Worm (Caenorhabditis elegans) whole organism, mixed stage, embryonic: ENCODE data around the gene ida-1.

Source experiments
- ces-1 ChIP-seq: fragments of 150-350 bp; optimal IDR thresholded peaks from 2 replicates; lab custom pipeline; 2014; ENCODE audit warnings: missing biosample characterization, missing genetic modification reagents, missing genetic modification characterization
- cnd-1 ChIP-seq: fragments of 200-800 bp; sonication (Bioruptor generic); optimal IDR thresholded peaks from 2 replicates; lab custom pipeline; 2018; ENCODE audit warnings: mild to moderate bottlenecking, missing genetic modification characterization, missing compliant biosample characterization
- flh-1 ChIP-seq: fragments of 200-800 bp; sonication (Bioruptor generic); optimal IDR thresholded peaks from 2 replicates; lab custom pipeline; 2018; ENCODE audit warnings: mild to moderate bottlenecking, missing genetic modification characterization, moderate library complexity, missing compliant biosample characterization
- lsy-2 ChIP-seq: fragments of 150-350 bp; optimal IDR thresholded peaks from 2 replicates; lab custom pipeline; 2014; ENCODE audit warnings: missing biosample characterization, missing genetic modification characterization
- mab-5 ChIP-seq: fragments of 150-350 bp; optimal IDR thresholded peaks from 2 replicates; lab custom pipeline; 2014; ENCODE audit warnings: missing biosample characterization, missing genetic modification characterization
- mep-1 ChIP-seq: fragments of 150-350 bp; optimal IDR thresholded peaks from 2 replicates; lab custom pipeline; 2017; ENCODE audit warnings: missing biosample characterization, missing genetic modification reagents, missing genetic modification characterization, inconsistent platforms
- nhr-12 ChIP-seq: fragments of 150-350 bp; optimal IDR thresholded peaks from 2 replicates; lab custom pipeline; 2014; ENCODE audit warnings: missing biosample characterization, missing genetic modification characterization
- nhr-28 ChIP-seq: fragments of 150-350 bp; optimal IDR thresholded peaks from 2 replicates; lab custom pipeline; 2014; ENCODE audit warnings: missing biosample characterization, missing genetic modification characterization
- nhr-76 ChIP-seq: sonication (generic microtip); optimal IDR thresholded peaks from 2 replicates; lab custom pipeline; 2017; ENCODE audit warnings: missing biosample characterization, missing genetic modification characterization
- unc-62 ChIP-seq: fragments of 150-350 bp; optimal IDR thresholded peaks from 2 replicates; lab custom pipeline; 2014; ENCODE audit warnings: missing biosample characterization, missing genetic modification reagents, missing genetic modification characterization
- zip-8 ChIP-seq: fragments of 150-350 bp; optimal IDR thresholded peaks from 2 replicates; lab custom pipeline; 2014; ENCODE audit warnings: missing biosample characterization, missing genetic modification characterization

DNA sequence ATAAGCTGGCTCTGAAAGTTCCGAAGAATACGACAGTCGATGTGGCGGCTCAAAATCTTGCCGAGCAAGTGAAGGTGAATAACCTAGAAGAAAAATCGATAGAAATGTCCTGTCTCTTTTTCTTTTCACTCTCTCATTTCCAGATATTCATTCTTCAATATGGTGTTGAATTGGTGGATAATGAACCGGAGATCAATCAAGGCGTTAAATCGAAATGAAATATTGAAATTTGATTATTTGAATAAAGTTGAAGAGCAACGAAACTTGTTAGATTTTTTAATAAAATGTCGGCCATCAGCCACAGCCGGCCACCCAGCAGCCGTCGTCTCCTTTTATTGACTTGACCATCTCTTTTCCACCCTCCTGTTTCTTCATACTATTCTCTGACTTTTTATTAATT is 51.4 kb downstream of the ida-1 start, which contains the start of gene R12B2.2:
- no peak for TF ChIP-seq flh-1 (GFP tag; lab: Kevin White, UChicago)
- TF ChIP-seq nhr-12, result no peak
- TF ChIP-seq lsy-2, result no peak
- no peak for TF ChIP-seq ces-1 (GFP tag; lab: Kevin White, UChicago)
- TF ChIP-seq unc-62, result no peak
- no peak for TF ChIP-seq nhr-28 (tag; lab: Kevin White, UChicago)
- TF ChIP-seq mep-1 (tag; lab: Kevin White, UChicago), result no peak
- no peak for TF ChIP-seq cnd-1 (tag; lab: Kevin White, UChicago)
- no peak for TF ChIP-seq zip-8
- TF ChIP-seq nhr-76 (tag; lab: Kevin White, UChicago), result no peak
- TF ChIP-seq mab-5 (tag; lab: Kevin White, UChicago), result no peak
